Worm (Caenorhabditis elegans) whole organism, late embryonic: Measurements from ENCODE around the gene irld-51.
A peak's percentile ranks its signal among the peaks of the same experiment; 100 is the strongest.

Source experiments
- C08G9.2 ChIP-seq: sonication (generic microtip); optimal IDR thresholded peaks from 2 replicates; lab custom pipeline; 2016; ENCODE audit warnings: mild to moderate bottlenecking, missing genetic modification characterization, moderate library complexity, missing compliant biosample characterization
- K02D7.2 ChIP-seq: sonication (generic microtip); optimal IDR thresholded peaks from 2 replicates; lab custom pipeline; 2017; ENCODE audit warnings: mild to moderate bottlenecking, missing genetic modification characterization, missing compliant biosample characterization
- K09A11.1 ChIP-seq: sonication (generic microtip); optimal IDR thresholded peaks from 2 replicates; lab custom pipeline; 2017; ENCODE audit warnings: antibody characterized with exemption, mild to moderate bottlenecking, missing genetic modification characterization, missing compliant biosample characterization; ENCODE audit not compliant: insufficient read depth
- T23F11.4 ChIP-seq: fragments of 200-800 bp; sonication (Bioruptor generic); optimal IDR thresholded peaks from 2 replicates; lab custom pipeline; 2018; ENCODE audit warnings: mild to moderate bottlenecking, missing genetic modification characterization, missing compliant biosample characterization
- Y22D7AL.16 ChIP-seq: sonication (generic microtip); optimal IDR thresholded peaks from 2 replicates; lab custom pipeline; 2016; ENCODE audit warnings: missing genetic modification characterization, missing compliant biosample characterization
- ahr-1 ChIP-seq: sonication (generic microtip); optimal IDR thresholded peaks from 2 replicates; lab custom pipeline; 2016; ENCODE audit warnings: missing genetic modification characterization, missing compliant biosample characterization
- ama-1 ChIP-seq: fragments of 150-350 bp; optimal IDR thresholded peaks from 2 replicates; lab custom pipeline; 2014
- ceh-18 ChIP-seq: sonication (generic microtip); optimal IDR thresholded peaks from 2 replicates; lab custom pipeline; 2016; ENCODE audit warnings: missing genetic modification characterization, missing compliant biosample characterization
- ceh-19 ChIP-seq: fragments of 200-800 bp; sonication (Bioruptor generic); optimal IDR thresholded peaks from 2 replicates; lab custom pipeline; 2018; ENCODE audit warnings: mild to moderate bottlenecking, missing genetic modification characterization, missing compliant biosample characterization
- ceh-2 ChIP-seq: sonication (generic microtip); optimal IDR thresholded peaks from 2 replicates; lab custom pipeline; 2016; ENCODE audit warnings: missing genotype, missing genetic modification characterization, missing compliant biosample characterization
- ceh-31 ChIP-seq: sonication (generic microtip); optimal IDR thresholded peaks from 2 replicates; lab custom pipeline; 2016; ENCODE audit warnings: missing genetic modification characterization, missing compliant biosample characterization
- ceh-34 ChIP-seq: sonication (generic microtip); optimal IDR thresholded peaks from 2 replicates; lab custom pipeline; 2016; ENCODE audit warnings: mild to moderate bottlenecking, missing genetic modification characterization, missing compliant biosample characterization
- ceh-48 ChIP-seq: sonication (generic microtip); optimal IDR thresholded peaks from 2 replicates; lab custom pipeline; 2016; ENCODE audit warnings: missing genetic modification characterization, inconsistent platforms, missing compliant biosample characterization
- dmd-4 ChIP-seq: sonication (generic microtip); optimal IDR thresholded peaks from 2 replicates; lab custom pipeline; 2016; ENCODE audit warnings: borderline replicate concordance, missing genetic modification characterization, missing compliant biosample characterization
- dve-1 ChIP-seq: sonication (generic microtip); optimal IDR thresholded peaks from 2 replicates; lab custom pipeline; 2017; ENCODE audit warnings: antibody characterized with exemption, mild to moderate bottlenecking, missing genetic modification characterization, missing compliant biosample characterization
- elt-2 ChIP-seq: sonication (generic microtip); optimal IDR thresholded peaks from 2 replicates; lab custom pipeline; 2016; ENCODE audit warnings: missing genetic modification reagents, missing genetic modification characterization, missing compliant biosample characterization
- elt-4 ChIP-seq: sonication (generic microtip); optimal IDR thresholded peaks from 2 replicates; lab custom pipeline; 2016; ENCODE audit warnings: missing genetic modification characterization, missing compliant biosample characterization
- fax-1 ChIP-seq: sonication (generic microtip); optimal IDR thresholded peaks from 2 replicates; lab custom pipeline; 2016; ENCODE audit warnings: missing genotype, missing genetic modification characterization, missing compliant biosample characterization
- hlh-30 ChIP-seq: sonication (generic microtip); optimal IDR thresholded peaks from 2 replicates; lab custom pipeline; 2017; ENCODE audit warnings: antibody characterized with exemption, missing genetic modification characterization, missing compliant biosample characterization; ENCODE audit not compliant: insufficient read depth
- hlh-6 ChIP-seq: sonication (generic microtip); optimal IDR thresholded peaks from 2 replicates; lab custom pipeline; 2016; ENCODE audit warnings: missing genotype, missing genetic modification characterization, missing compliant biosample characterization
- lim-6 ChIP-seq: sonication (generic microtip); optimal IDR thresholded peaks from 2 replicates; lab custom pipeline; 2016; ENCODE audit warnings: missing genetic modification characterization, missing compliant biosample characterization
- npax-4 ChIP-seq: sonication (generic microtip); optimal IDR thresholded peaks from 2 replicates; lab custom pipeline; 2016; ENCODE audit warnings: missing genetic modification characterization, missing compliant biosample characterization
- pax-1 ChIP-seq: fragments of 150-350 bp; optimal IDR thresholded peaks from 2 replicates; lab custom pipeline; 2014; ENCODE audit warnings: missing biosample characterization, missing genetic modification characterization
- pha-4 ChIP-seq: fragments of 150-350 bp; optimal IDR thresholded peaks from 2 replicates; lab custom pipeline; 2018; ENCODE audit warnings: missing biosample characterization, missing genetic modification reagents, missing genetic modification characterization
- pqm-1 ChIP-seq: sonication (generic microtip); optimal IDR thresholded peaks from 2 replicates; lab custom pipeline; 2016; ENCODE audit warnings: missing genetic modification characterization, missing compliant biosample characterization
- pros-1 ChIP-seq: fragments of 150-350 bp; optimal IDR thresholded peaks from 2 replicates; lab custom pipeline; 2014; ENCODE audit warnings: missing biosample characterization, missing genetic modification reagents, missing genetic modification characterization
- ref-2 ChIP-seq: sonication (generic microtip); optimal IDR thresholded peaks from 2 replicates; lab custom pipeline; 2016; ENCODE audit warnings: missing genetic modification characterization, missing compliant biosample characterization
- sdc-2 ChIP-seq: sonication (generic microtip); optimal IDR thresholded peaks from 2 replicates; lab custom pipeline; 2016; ENCODE audit warnings: missing genotype, missing genetic modification characterization, missing compliant biosample characterization
- sox-4 ChIP-seq: sonication (generic microtip); optimal IDR thresholded peaks from 2 replicates; lab custom pipeline; 2017; ENCODE audit warnings: mild to moderate bottlenecking, missing genetic modification characterization, inconsistent platforms, missing compliant biosample characterization
- tbx-7 ChIP-seq: sonication (generic microtip); optimal IDR thresholded peaks from 2 replicates; lab custom pipeline; 2016; ENCODE audit warnings: missing genotype, missing genetic modification characterization, missing compliant biosample characterization
- ttx-3 ChIP-seq: sonication (generic microtip); optimal IDR thresholded peaks from 2 replicates; lab custom pipeline; 2016; ENCODE audit warnings: missing genetic modification reagents, missing genetic modification characterization, missing compliant biosample characterization
- unc-3 ChIP-seq, 2 experiments: fragments of 200-800 bp in 1 of 2; sonication (Bioruptor generic) in 1 of 2; sonication (generic microtip) in 1 of 2; conservative IDR thresholded peaks in 1 of 2; optimal IDR thresholded peaks in 1 of 2; 2 replicates each; pipeline versions ENCODE4 v1.3.6 to Lab custom; 2016 to 2022; ENCODE audit warnings: missing compliant biosample characterization in 2 of 2, missing genetic modification characterization in 2 of 2, missing genetic modification reagents in 1 of 2
- unc-42 ChIP-seq: sonication (generic microtip); optimal IDR thresholded peaks from 2 replicates; lab custom pipeline; 2016; ENCODE audit warnings: missing genotype, missing genetic modification characterization, missing compliant biosample characterization
- unc-55 ChIP-seq: sonication (generic microtip); optimal IDR thresholded peaks from 2 replicates; lab custom pipeline; 2017; ENCODE audit warnings: missing biosample characterization, missing genetic modification reagents, missing genetic modification characterization
- zip-5 ChIP-seq: sonication (generic microtip); optimal IDR thresholded peaks from 2 replicates; lab custom pipeline; 2016; ENCODE audit warnings: missing genetic modification characterization, missing compliant biosample characterization

irld-51 gene

DNA sequence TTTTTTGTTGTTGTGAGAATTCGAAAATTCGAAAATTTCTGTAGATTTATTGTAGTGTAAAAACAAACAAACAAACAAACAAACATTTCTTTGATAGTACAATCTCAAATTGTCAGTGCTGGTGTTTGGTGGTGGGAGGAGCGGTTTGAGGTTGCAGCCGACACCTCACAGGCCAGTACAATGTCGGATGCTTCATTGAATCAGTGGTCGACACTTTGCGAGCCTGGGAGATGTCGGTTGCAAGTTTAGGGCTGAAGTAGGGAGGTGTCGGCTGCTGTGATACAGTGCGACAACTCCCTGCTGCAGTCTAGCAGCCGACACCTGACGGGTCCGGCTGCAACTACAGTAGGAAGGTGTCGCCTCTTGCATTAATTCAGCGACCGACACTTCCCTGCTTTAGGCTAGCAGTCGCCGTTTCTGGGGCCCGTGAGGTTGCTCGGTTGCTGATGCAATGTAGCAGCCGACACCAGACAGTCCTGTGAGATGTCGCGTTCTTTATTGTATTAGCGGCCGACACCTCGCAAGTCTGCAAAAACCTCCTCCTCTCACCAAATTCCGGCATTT is 33.5 kb upstream of the irld-51 start:
- TF ChIP-seq ceh-48 (no peak), ceh-34 (tag; lab: Kevin White, UChicago) (no peak), fax-1 (tag; lab: Kevin White, UChicago) (no peak), zip-5 (tag; lab: Kevin White, UChicago) (no peak), ceh-2 (tag; lab: Kevin White, UChicago) (no peak), ama-1 (no peak), hlh-6 (no peak), pros-1 (tag; lab: Kevin White, UChicago) (no peak), pax-1 (no peak)

DNA sequence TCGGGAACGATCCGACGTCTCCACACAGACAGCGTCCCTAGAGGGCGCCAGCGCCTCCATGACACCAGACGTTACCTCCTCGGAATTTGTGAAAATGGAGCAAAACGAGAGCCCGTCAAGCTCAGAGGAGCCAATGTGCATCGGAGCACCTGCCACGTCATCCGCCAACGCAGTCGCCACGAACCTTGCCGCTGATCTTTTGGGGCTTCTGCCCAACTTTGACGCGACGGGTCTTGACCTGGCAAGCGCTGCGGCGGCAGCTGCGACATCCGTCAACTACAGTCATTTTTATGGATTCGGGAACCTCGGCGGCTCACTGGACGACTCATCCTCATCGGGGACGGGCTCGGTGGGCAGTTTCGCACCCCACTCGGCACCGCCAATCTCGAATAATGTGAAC is 32.9 kb upstream of the irld-51 start:
- TF ChIP-seq T23F11.4 (GFP tag; lab: Kevin White, UChicago) = no peak
- TF ChIP-seq hlh-6 = peak; percentile 40
- TF ChIP-seq C08G9.2 (tag; lab: Kevin White, UChicago) = no peak
- TF ChIP-seq, all 69 proteins: peak for 1

DNA sequence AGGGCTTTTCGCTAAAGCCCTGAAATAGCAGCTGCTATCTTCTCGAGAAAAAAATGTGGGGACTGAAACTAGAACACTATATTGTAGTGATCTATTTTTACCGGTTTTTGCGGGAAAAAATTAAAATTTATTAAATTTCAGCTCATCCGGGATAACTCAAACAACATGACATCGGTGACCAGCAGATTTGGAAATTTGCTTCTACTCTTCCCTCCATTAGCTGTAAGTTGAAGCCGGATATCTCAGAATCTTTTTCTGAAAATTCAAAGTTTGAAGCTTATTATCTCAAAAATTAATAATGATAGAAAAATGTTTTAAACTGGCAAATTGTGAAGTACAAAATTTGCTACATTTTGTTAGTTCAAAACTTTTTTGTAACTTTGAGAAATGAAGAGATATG is 31.9 kb upstream of the irld-51 start:
- TF ChIP-seq T23F11.4 (GFP tag; lab: Kevin White, UChicago) (no peak), ceh-31 (tag; lab: Kevin White, UChicago) (no peak), ref-2 (tag; lab: Kevin White, UChicago) (no peak), lim-6 (tag; lab: Kevin White, UChicago) (no peak)

- TF ChIP-seq dve-1 (tag; lab: Kevin White, UChicago) = peak; percentile 94
- no peak for TF ChIP-seq K02D7.2 (tag; lab: Kevin White, UChicago)
- TF ChIP-seq, all 69 proteins: peak for 1
Observed at ce11 chrII:2979061-2979460, 26.5 kb upstream of the irld-51 start.

DNA sequence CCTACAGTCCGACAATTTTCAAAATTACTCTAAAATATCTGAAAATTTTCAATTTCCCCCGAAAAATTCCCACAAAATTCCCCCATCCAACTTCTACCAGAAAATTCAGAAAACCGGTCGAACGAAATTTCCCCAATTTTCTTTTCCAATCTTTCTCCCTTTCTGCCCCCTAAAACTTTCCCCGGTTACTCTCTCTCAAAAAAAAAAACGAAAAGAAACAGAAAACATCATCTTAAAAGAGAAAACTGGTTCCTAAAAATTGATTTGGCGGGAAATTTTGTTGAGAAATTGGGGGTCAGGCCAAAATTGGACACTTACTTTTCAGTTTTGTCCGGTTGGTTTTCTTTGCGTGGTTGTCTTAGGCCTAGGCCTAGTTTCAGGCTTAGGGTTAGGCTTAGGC is 25.1 kb upstream of the irld-51 start:
- no peak for TF ChIP-seq pha-4 (tag; lab: Kevin White, UChicago)
- TF ChIP-seq, all 69 proteins: peak for 0

DNA sequence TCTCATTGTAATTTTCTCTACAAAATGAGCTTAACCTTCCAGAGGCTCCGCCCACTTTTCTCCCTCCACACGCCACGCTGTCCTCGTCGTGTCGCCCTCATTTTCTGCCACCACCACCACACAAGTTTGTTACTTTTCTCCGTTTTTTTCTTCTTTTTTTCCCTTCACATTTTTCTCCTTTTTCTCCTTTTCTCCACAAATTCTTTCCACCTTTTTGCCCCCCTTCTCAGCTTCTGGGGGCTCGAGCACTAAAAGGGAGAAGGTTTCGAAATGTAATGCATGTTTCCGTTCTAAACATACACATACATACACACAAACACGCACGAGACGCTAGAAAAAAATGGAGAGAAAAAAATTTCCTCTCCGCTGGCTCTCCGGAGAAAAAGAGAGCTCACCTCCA is 24.1 kb upstream of the irld-51 start, which contains the start of gene nhr-88:
nhr-88 (plus strand) TSS at position 43 of the 400 bp plus-strand sequence.
- TF ChIP-seq npax-4 (tag; lab: Kevin White, UChicago) (no peak), unc-42 (tag; lab: Kevin White, UChicago) (peak; percentile 4), Y22D7AL.16 (tag; lab: Kevin White, UChicago) (no peak), ceh-18 (tag; lab: Kevin White, UChicago) (no peak), ceh-31 (tag; lab: Kevin White, UChicago) (peak; percentile 36), sdc-2 (peak; percentile 9), ref-2 (tag; lab: Kevin White, UChicago) (no peak), sox-4 (tag; lab: Kevin White, UChicago) (peak; percentile 23), dmd-4 (tag; lab: Kevin White, UChicago) (no peak)

- TF ChIP-seq ahr-1 (no peak), elt-2 (tag; lab: Kevin White, UChicago) (peak; percentile 96)
Observed at ce11 chrII:2975561-2976230, 23.2 kb upstream of the irld-51 start.

DNA sequence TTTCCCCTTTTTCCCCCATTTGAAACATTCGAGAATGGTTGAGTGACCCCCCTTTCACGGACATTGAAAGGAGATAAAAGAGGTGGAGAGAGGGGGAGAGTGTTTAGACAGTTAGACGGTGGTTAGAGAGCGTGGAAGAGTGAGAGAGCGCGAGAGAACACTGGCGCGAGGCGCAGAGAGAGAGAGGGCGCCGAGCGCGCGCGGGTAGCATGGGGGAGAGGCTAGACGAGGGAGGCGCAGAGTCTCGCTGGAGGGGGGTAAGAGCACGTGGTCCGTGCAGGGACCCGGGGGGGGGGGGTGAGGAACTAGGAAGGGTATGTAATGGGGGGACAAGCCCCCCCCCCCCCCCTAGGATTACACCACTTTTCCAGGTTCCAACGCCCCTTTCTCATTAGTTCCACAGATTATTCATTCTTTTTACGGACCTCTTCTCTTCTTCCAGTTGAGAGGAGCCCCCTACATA is 21.4 kb upstream of the irld-51 start:
- peak; percentile 79 for TF ChIP-seq ceh-31 (tag; lab: Kevin White, UChicago)
- no peak for TF ChIP-seq elt-4 (tag; lab: Kevin White, UChicago)
- no peak for TF ChIP-seq elt-2 (tag; lab: Kevin White, UChicago)
- no peak for TF ChIP-seq K09A11.1 (tag; lab: Kevin White, UChicago)
- no peak for TF ChIP-seq pqm-1
- TF ChIP-seq dve-1 (tag; lab: Kevin White, UChicago) = peak; percentile 69
- peak; percentile 44 for TF ChIP-seq T23F11.4 (GFP tag; lab: Kevin White, UChicago)
- TF ChIP-seq hlh-30 (tag; lab: Kevin White, UChicago) = peak; percentile 70
- no peak for TF ChIP-seq npax-4 (tag; lab: Kevin White, UChicago)
- no peak for TF ChIP-seq tbx-7 (tag; lab: Kevin White, UChicago)
- no peak for TF ChIP-seq hlh-6
- no peak for TF ChIP-seq C08G9.2 (tag; lab: Kevin White, UChicago)
- no peak for TF ChIP-seq lim-6 (tag; lab: Kevin White, UChicago)
- TF ChIP-seq sox-4 (tag; lab: Kevin White, UChicago) = peak; percentile 42
- peak; percentile 38 for TF ChIP-seq ttx-3 (tag; lab: Kevin White, UChicago)
- peak; percentile 12 for TF ChIP-seq ceh-19 (GFP tag; lab: Kevin White, UChicago)
- peak; percentile 65 for TF ChIP-seq unc-55
- 0 out of 2 replicates have a peak, but pooled peaks have one; percentile 4 for TF ChIP-seq unc-3 (GFP tag; conservative IDR thresholded peaks at IDR 0.05; lab: Robert Waterston, UW)
- no peak for TF ChIP-seq unc-3 (tag; optimal IDR thresholded peaks at IDR 0.05; lab: Kevin White, UChicago)
